Worm (Caenorhabditis elegans) whole organism, mixed stage, embryonic: ENCODE data around the gene B0563.6.

Source experiments
- ceh-43 ChIP-seq: fragments of 200-800 bp; sonication (Bioruptor generic); optimal IDR thresholded peaks from 2 replicates; lab custom pipeline; 2018; ENCODE audit warnings: mild to moderate bottlenecking, missing genetic modification characterization, moderate library complexity, missing compliant biosample characterization
- ceh-83 ChIP-seq: fragments of 200-800 bp; sonication (Bioruptor generic); optimal IDR thresholded peaks from 2 replicates; lab custom pipeline; 2018; ENCODE audit warnings: mild to moderate bottlenecking, missing genetic modification characterization, missing compliant biosample characterization
- ces-1 ChIP-seq: fragments of 150-350 bp; optimal IDR thresholded peaks from 2 replicates; lab custom pipeline; 2014; ENCODE audit warnings: missing biosample characterization, missing genetic modification reagents, missing genetic modification characterization
- lin-32 ChIP-seq: fragments of 200-800 bp; sonication (Bioruptor generic); optimal IDR thresholded peaks from 2 replicates; lab custom pipeline; 2018; ENCODE audit warnings: mild to moderate bottlenecking, missing genetic modification characterization, missing compliant biosample characterization
- mls-2 ChIP-seq: sonication (generic microtip); optimal IDR thresholded peaks from 2 replicates; lab custom pipeline; 2016; ENCODE audit warnings: mild to moderate bottlenecking, missing genetic modification characterization, moderate library complexity, missing compliant biosample characterization
- nhr-28 ChIP-seq: fragments of 150-350 bp; optimal IDR thresholded peaks from 2 replicates; lab custom pipeline; 2014; ENCODE audit warnings: missing biosample characterization, missing genetic modification characterization
- nhr-76 ChIP-seq: sonication (generic microtip); optimal IDR thresholded peaks from 2 replicates; lab custom pipeline; 2017; ENCODE audit warnings: missing biosample characterization, missing genetic modification characterization
- pha-4 ChIP-seq: fragments of 150-350 bp; optimal IDR thresholded peaks from 2 replicates; lab custom pipeline; 2018; ENCODE audit warnings: missing biosample characterization, missing genetic modification reagents, missing genetic modification characterization
- snpc-4 ChIP-seq: fragments of 150-350 bp; optimal IDR thresholded peaks from 2 replicates; lab custom pipeline; 2014; ENCODE audit warnings: missing biosample characterization, missing genetic modification characterization

ce11 chrX:9145848-9146247, 8.3 kb downstream of the B0563.6 start, which contains the start of gene B0563.5:
- no peak for TF ChIP-seq nhr-28 (tag; lab: Kevin White, UChicago)
- no peak for TF ChIP-seq snpc-4 (tag; lab: Kevin White, UChicago)
- TF ChIP-seq nhr-76 = no peak
- TF ChIP-seq ceh-43 (GFP tag; lab: Kevin White, UChicago) = no peak
- TF ChIP-seq ceh-83 (GFP tag; lab: Kevin White, UChicago) = no peak
- TF ChIP-seq pha-4 (tag; lab: Kevin White, UChicago) = no peak
- TF ChIP-seq mls-2 (tag; lab: Kevin White, UChicago) = no peak
- no peak for TF ChIP-seq ces-1 (GFP tag; lab: Kevin White, UChicago)
- TF ChIP-seq lin-32 (GFP tag; lab: Kevin White, UChicago) = no peak
